Worm (Caenorhabditis elegans) whole organism, L1 larva: ENCODE data around the gene kcc-1.

Source experiments
- Y116A8C.19 ChIP-seq: sonication (generic microtip); optimal IDR thresholded peaks from 2 replicates; lab custom pipeline; 2016; ENCODE audit warnings: missing compliant biosample characterization, missing genetic modification characterization, borderline replicate concordance
- ceh-88 ChIP-seq: fragments of 200-800 bp; sonication (Bioruptor generic); IDR thresholded peaks from 2 replicates; pipeline ENCODE4 v1.3.6; 2022; ENCODE audit warnings: missing genetic modification characterization, missing compliant biosample characterization
- ceh-90 ChIP-seq: sonication (generic microtip); optimal IDR thresholded peaks from 2 replicates; lab custom pipeline; 2016; ENCODE audit warnings: missing genetic modification characterization, missing compliant biosample characterization
- dpl-1 ChIP-seq, 3 experiments: fragments of 150-350 bp in 2 of 3; sonication (generic microtip) in 1 of 3; optimal IDR thresholded peaks; 2 replicates each; lab custom pipeline; 2014 to 2017; ENCODE audit warnings: missing biosample characterization in 3 of 3, missing genetic modification characterization in 3 of 3, missing genetic modification reagents in 3 of 3
- egl-27 ChIP-seq, 2 experiments: fragments of 150-350 bp in 1 of 2; sonication (generic microtip); optimal IDR thresholded peaks; 3 replicates each; lab custom pipeline; 2017 to 2018; ENCODE audit warnings: missing biosample characterization in 2 of 2, missing genetic modification characterization in 2 of 2, missing genetic modification reagents in 2 of 2
- elt-2 ChIP-seq: sonication (generic microtip); optimal IDR thresholded peaks from 2 replicates; lab custom pipeline; 2016; ENCODE audit warnings: missing genetic modification characterization, mild to moderate bottlenecking, inconsistent platforms, missing compliant biosample characterization, missing genetic modification reagents
- fkh-10 ChIP-seq: sonication (generic microtip); optimal IDR thresholded peaks from 2 replicates; lab custom pipeline; 2017; ENCODE audit warnings: missing biosample characterization, missing genetic modification reagents, missing genetic modification characterization
- fkh-4 ChIP-seq: sonication (generic microtip); optimal IDR thresholded peaks from 2 replicates; lab custom pipeline; 2016; ENCODE audit warnings: missing compliant biosample characterization, missing genetic modification characterization, borderline replicate concordance
- isw-1 ChIP-seq: fragments of 200-800 bp; sonication (Bioruptor generic); IDR thresholded peaks from 2 replicates; pipeline ENCODE4 v1.3.6; 2022; ENCODE audit warnings: missing genetic modification characterization, missing compliant biosample characterization
- lin-39 ChIP-seq: fragments of 150-350 bp; optimal IDR thresholded peaks from 2 replicates; lab custom pipeline; 2014; ENCODE audit warnings: missing biosample characterization, missing genetic modification reagents, missing genetic modification characterization
- mab-9 ChIP-seq: fragments of 200-800 bp; sonication (Bioruptor generic); IDR thresholded peaks from 2 replicates; pipeline ENCODE4 v1.3.6; 2022; ENCODE audit warnings: missing genetic modification reagents, missing genetic modification characterization, missing compliant biosample characterization
- mdl-1 ChIP-seq, 2 experiments: fragments of 150-350 bp; optimal IDR thresholded peaks; 2 replicates each; lab custom pipeline; 2014 to 2017; ENCODE audit warnings: missing biosample characterization in 2 of 2, missing genetic modification characterization in 2 of 2, inconsistent platforms in 1 of 2
- mef-2 ChIP-seq: fragments of 150-350 bp; optimal IDR thresholded peaks from 2 replicates; lab custom pipeline; 2014; ENCODE audit warnings: missing biosample characterization, missing genetic modification characterization
- nhr-12 ChIP-seq: sonication (generic microtip); optimal IDR thresholded peaks from 2 replicates; lab custom pipeline; 2017; ENCODE audit warnings: missing biosample characterization, missing genetic modification characterization
- nhr-77 ChIP-seq: fragments of 150-350 bp; optimal IDR thresholded peaks from 2 replicates; lab custom pipeline; 2014; ENCODE audit warnings: missing biosample characterization, missing genetic modification characterization
- rnt-1 ChIP-seq: sonication (generic microtip); optimal IDR thresholded peaks from 2 replicates; lab custom pipeline; 2016; ENCODE audit warnings: mild to moderate bottlenecking, missing genetic modification characterization, moderate library complexity, missing compliant biosample characterization
- skn-1 ChIP-seq: fragments of 150-350 bp; optimal IDR thresholded peaks from 2 replicates; lab custom pipeline; 2014; ENCODE audit warnings: missing biosample characterization, missing genetic modification characterization
- sup-37 ChIP-seq: fragments of 200-800 bp; sonication (Bioruptor generic); optimal IDR thresholded peaks from 2 replicates; lab custom pipeline; 2018; ENCODE audit warnings: mild to moderate bottlenecking, missing genetic modification characterization, missing compliant biosample characterization
- unc-30 ChIP-seq: sonication (generic microtip); optimal IDR thresholded peaks from 2 replicates; lab custom pipeline; 2017; ENCODE audit warnings: missing biosample characterization, missing genetic modification characterization
- unc-62 ChIP-seq: fragments of 150-350 bp; optimal IDR thresholded peaks from 2 replicates; lab custom pipeline; 2014; ENCODE audit warnings: missing biosample characterization, missing genetic modification reagents, missing genetic modification characterization
- unc-86 ChIP-seq: sonication (generic microtip); optimal IDR thresholded peaks from 2 replicates; lab custom pipeline; 2016; ENCODE audit warnings: missing genetic modification characterization, missing compliant biosample characterization
- zip-4 ChIP-seq: fragments of 200-800 bp; sonication (Bioruptor generic); optimal IDR thresholded peaks from 2 replicates; lab custom pipeline; 2018; ENCODE audit warnings: mild to moderate bottlenecking, missing genetic modification characterization, moderate library complexity, missing compliant biosample characterization
- ztf-4 ChIP-seq: fragments of 150-350 bp; optimal IDR thresholded peaks from 2 replicates; lab custom pipeline; 2014; ENCODE audit warnings: missing biosample characterization, missing genetic modification characterization

The kcc-1 gene

ce11 chrIV:7260587-7260986 is 54.5 kb downstream of the kcc-1 start, which contains the start of gene C06E4.3 (continued):
- no peak for TF ChIP-seq unc-30 (tag; lab: Kevin White, UChicago)
- TF ChIP-seq isw-1 (GFP tag; lab: Robert Waterston, UW) = no peak
- TF ChIP-seq fkh-10 = no peak
- no peak for TF ChIP-seq ceh-88
- TF ChIP-seq nhr-77 (tag; lab: Kevin White, UChicago) = no peak
- no peak for TF ChIP-seq mab-9 (GFP tag; lab: Robert Waterston, UW)
- no peak for TF ChIP-seq mef-2 (tag; lab: Kevin White, UChicago)
- TF ChIP-seq unc-86 (tag; lab: Kevin White, UChicago) = no peak
- TF ChIP-seq elt-2 (tag; lab: Kevin White, UChicago) = no peak
- TF ChIP-seq dpl-1 (GFP tag; optimal IDR thresholded peaks at IDR 0.05; lab: Kevin White, UChicago) = no peak
- TF ChIP-seq, all 84 proteins: peak for 6

DNA sequence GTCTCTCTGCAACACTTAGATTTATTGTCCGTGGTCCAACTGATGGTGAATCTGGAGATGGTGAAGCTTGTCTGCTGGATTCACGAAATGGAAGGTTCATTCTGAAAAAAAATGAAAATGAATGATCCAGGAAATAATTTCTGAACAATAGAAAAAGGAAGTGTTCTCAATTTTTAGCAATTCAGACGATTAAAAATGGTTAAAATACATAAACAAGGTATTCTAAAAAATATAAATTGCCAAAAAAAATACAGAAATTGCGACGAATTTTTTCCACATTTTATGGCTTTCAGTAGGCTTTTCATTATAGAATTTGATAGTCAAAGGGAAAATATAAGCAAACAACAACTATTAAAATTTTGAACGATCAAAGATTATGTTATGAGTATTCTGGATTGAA is 57.1 kb downstream of the kcc-1 start, which contains the start of gene glb-2:
TSS of gene glb-2 (minus strand) at position 101 of the 400 bp plus-strand sequence.
- TF ChIP-seq mab-9 (GFP tag; lab: Robert Waterston, UW) (no peak), fkh-4 (tag; lab: Kevin White, UChicago) (no peak), lin-39 (no peak), unc-62 (GFP tag; lab: Kevin White, UChicago) (no peak), ceh-90 (tag; lab: Kevin White, UChicago) (no peak), egl-27 (tag; optimal IDR thresholded peaks at IDR 0.05; lab: Kevin White, UChicago) (no peak), nhr-12 (tag; lab: Kevin White, UChicago) (no peak), zip-4 (GFP tag; lab: Kevin White, UChicago) (no peak), skn-1 (no peak), sup-37 (GFP tag; lab: Kevin White, UChicago) (no peak), rnt-1 (tag; lab: Kevin White, UChicago) (no peak), Y116A8C.19 (no peak), mdl-1 (tag; optimal IDR thresholded peaks at IDR 0.05; lab: Kevin White, UChicago) (no peak), dpl-1 (GFP tag; optimal IDR thresholded peaks at IDR 0.05; lab: Kevin White, UChicago) (no peak), ztf-4 (tag; lab: Kevin White, UChicago) (no peak)
- TF ChIP-seq, all 84 proteins: peak for 0
